Worm (Caenorhabditis elegans) whole organism, young adult: Measurements from ENCODE around the gene dlc-1.

Experiments used
- B0035.1 ChIP-seq: sonication (generic microtip); optimal IDR thresholded peaks from 2 replicates; lab custom pipeline; 2016; ENCODE audit warnings: missing genetic modification characterization, mild to moderate bottlenecking, missing compliant biosample characterization, missing genotype, missing genetic modification reagents
- B0261.1 ChIP-seq: sonication (generic microtip); optimal IDR thresholded peaks from 2 replicates; lab custom pipeline; 2016; ENCODE audit warnings: mild to moderate bottlenecking, missing genetic modification characterization, moderate library complexity, missing compliant biosample characterization
- C06A6.2 ChIP-seq: fragments of 200-800 bp; sonication (Bioruptor generic); conservative IDR thresholded peaks from 2 replicates; pipeline ENCODE4 v1.3.6; 2022; ENCODE audit warnings: missing genetic modification characterization, missing compliant biosample characterization
- F23B12.7 ChIP-seq: sonication (generic microtip); optimal IDR thresholded peaks from 2 replicates; lab custom pipeline; 2017; ENCODE audit warnings: missing genetic modification characterization, mild to moderate bottlenecking, missing compliant biosample characterization, antibody characterized with exemption, moderate library complexity; ENCODE audit not compliant: insufficient read depth
- F33H1.4 ChIP-seq: fragments of 200-800 bp; sonication (Bioruptor generic); IDR thresholded peaks from 2 replicates; pipeline ENCODE4 v1.3.6; 2022; ENCODE audit warnings: missing genetic modification reagents, missing genetic modification characterization, missing compliant biosample characterization
- Y53G8AR.9 ChIP-seq: fragments of 200-800 bp; sonication (Bioruptor generic); conservative IDR thresholded peaks from 2 replicates; pipeline ENCODE4 v1.3.6; 2022; ENCODE audit warnings: missing genetic modification reagents, missing genetic modification characterization, missing compliant biosample characterization
- Y56A3A.18 ChIP-seq: fragments of 200-800 bp; sonication (Bioruptor generic); IDR thresholded peaks from 2 replicates; pipeline ENCODE4 v1.3.6; 2022; ENCODE audit warnings: missing genetic modification reagents, missing genetic modification characterization, missing compliant biosample characterization
- Y79H2A.3 ChIP-seq: fragments of 200-800 bp; sonication (Bioruptor generic); conservative IDR thresholded peaks from 2 replicates; pipeline ENCODE4 v1.3.6; 2022; ENCODE audit warnings: missing genetic modification reagents, missing genetic modification characterization, missing compliant biosample characterization
- ZK185.1 ChIP-seq: sonication (generic microtip); optimal IDR thresholded peaks from 2 replicates; lab custom pipeline; 2016; ENCODE audit warnings: mild to moderate bottlenecking, missing genetic modification characterization, missing compliant biosample characterization; ENCODE audit not compliant: poor library complexity, severe bottlenecking
- akir-1 ChIP-seq: fragments of 200-800 bp; sonication (Bioruptor generic); optimal IDR thresholded peaks from 2 replicates; lab custom pipeline; 2018; ENCODE audit warnings: mild to moderate bottlenecking, missing genetic modification characterization, moderate library complexity, missing compliant biosample characterization
- ccch-3 ChIP-seq: fragments of 200-800 bp; sonication (Bioruptor generic); optimal IDR thresholded peaks from 2 replicates; lab custom pipeline; 2018; ENCODE audit warnings: mild to moderate bottlenecking, missing genetic modification characterization, missing compliant biosample characterization
- ceh-27 ChIP-seq: fragments of 200-800 bp; sonication (Bioruptor generic); optimal IDR thresholded peaks from 2 replicates; lab custom pipeline; 2018; ENCODE audit warnings: mild to moderate bottlenecking, missing genetic modification characterization, moderate library complexity, missing compliant biosample characterization
- ceh-79 ChIP-seq: sonication (generic microtip); optimal IDR thresholded peaks from 2 replicates; lab custom pipeline; 2017; ENCODE audit warnings: mild to moderate bottlenecking, missing genetic modification characterization, missing compliant biosample characterization
- ceh-91 ChIP-seq: fragments of 200-800 bp; sonication (Bioruptor generic); IDR thresholded peaks from 2 replicates; pipeline ENCODE4 v1.3.6; 2022; ENCODE audit warnings: missing genetic modification reagents, missing genetic modification characterization, missing compliant biosample characterization
- die-1 ChIP-seq: sonication (generic microtip); optimal IDR thresholded peaks from 2 replicates; lab custom pipeline; 2016; ENCODE audit warnings: missing genotype, mild to moderate bottlenecking, missing genetic modification characterization, missing compliant biosample characterization
- dox-1 ChIP-seq: fragments of 200-800 bp; sonication (Bioruptor generic); IDR thresholded peaks from 2 replicates; pipeline ENCODE4 v1.3.6; 2022; ENCODE audit warnings: missing genetic modification reagents, missing genetic modification characterization, missing compliant biosample characterization
- dpff-1 ChIP-seq: sonication (generic microtip); optimal IDR thresholded peaks from 2 replicates; lab custom pipeline; 2017; ENCODE audit warnings: mild to moderate bottlenecking, missing genetic modification characterization, missing compliant biosample characterization
- dpl-1 ChIP-seq: fragments of 150-350 bp; optimal IDR thresholded peaks from 2 replicates; lab custom pipeline; 2014; ENCODE audit warnings: missing biosample characterization, missing genetic modification reagents, missing genetic modification characterization
- egl-18 ChIP-seq: fragments of 200-800 bp; sonication (Bioruptor generic); IDR thresholded peaks from 2 replicates; pipeline ENCODE4 v1.3.6; 2022; ENCODE audit warnings: missing genetic modification reagents, missing genetic modification characterization, missing compliant biosample characterization
- egl-44 ChIP-seq: fragments of 200-800 bp; sonication (Bioruptor generic); IDR thresholded peaks from 2 replicates; pipeline ENCODE4 v1.3.6; 2022; ENCODE audit warnings: missing genetic modification reagents, missing genetic modification characterization, missing compliant biosample characterization
- ekl-4 ChIP-seq: fragments of 200-800 bp; sonication (Bioruptor generic); IDR thresholded peaks from 2 replicates; pipeline ENCODE4 v1.3.6; 2022; ENCODE audit warnings: missing genetic modification reagents, missing genetic modification characterization, missing compliant biosample characterization
- fkh-3 ChIP-seq: sonication (generic microtip); optimal IDR thresholded peaks from 2 replicates; lab custom pipeline; 2016; ENCODE audit warnings: mild to moderate bottlenecking, missing genetic modification characterization, missing compliant biosample characterization
- gei-17 ChIP-seq: fragments of 200-800 bp; sonication (Bioruptor generic); optimal IDR thresholded peaks from 2 replicates; lab custom pipeline; 2018; ENCODE audit warnings: mild to moderate bottlenecking, missing genetic modification characterization, missing compliant biosample characterization
- hlh-12 ChIP-seq: sonication (generic microtip); optimal IDR thresholded peaks from 2 replicates; lab custom pipeline; 2016; ENCODE audit warnings: missing genetic modification characterization, missing compliant biosample characterization
- hlh-26 ChIP-seq: fragments of 200-800 bp; sonication (Bioruptor generic); conservative IDR thresholded peaks from 2 replicates; pipeline ENCODE4 v1.3.6; 2022; ENCODE audit warnings: missing genetic modification reagents, missing genetic modification characterization, missing compliant biosample characterization
- hmg-1.2 ChIP-seq: fragments of 200-800 bp; sonication (Bioruptor generic); IDR thresholded peaks from 2 replicates; pipeline ENCODE4 v1.3.6; 2022; ENCODE audit warnings: missing genetic modification reagents, missing genetic modification characterization, missing compliant biosample characterization
- hmg-20 ChIP-seq: fragments of 200-800 bp; sonication (Bioruptor generic); IDR thresholded peaks from 2 replicates; pipeline ENCODE4 v1.3.6; 2022; ENCODE audit warnings: missing genetic modification reagents, missing genetic modification characterization, missing compliant biosample characterization
- lsl-1 ChIP-seq: fragments of 200-800 bp; sonication (Bioruptor generic); optimal IDR thresholded peaks from 2 replicates; lab custom pipeline; 2018; ENCODE audit warnings: mild to moderate bottlenecking, missing genetic modification characterization, moderate library complexity, missing compliant biosample characterization
- madf-8 ChIP-seq: fragments of 200-800 bp; sonication (Bioruptor generic); conservative IDR thresholded peaks from 2 replicates; pipeline ENCODE4 v1.3.6; 2022; ENCODE audit warnings: missing genetic modification reagents, missing genetic modification characterization, missing compliant biosample characterization
- mcd-1 ChIP-seq: fragments of 200-800 bp; sonication (Bioruptor generic); IDR thresholded peaks from 2 replicates; pipeline ENCODE4 v1.3.6; 2022; ENCODE audit warnings: missing genetic modification reagents, missing genetic modification characterization, missing compliant biosample characterization
- mel-28 ChIP-seq: sonication (generic microtip); optimal IDR thresholded peaks from 2 replicates; lab custom pipeline; 2016; ENCODE audit warnings: borderline replicate concordance, mild to moderate bottlenecking, missing genetic modification characterization, missing compliant biosample characterization
- nfya-1 ChIP-seq: sonication (generic microtip); optimal IDR thresholded peaks from 2 replicates; lab custom pipeline; 2017; ENCODE audit warnings: antibody characterized with exemption, missing compliant biosample characterization, missing genetic modification characterization, borderline replicate concordance; ENCODE audit not compliant: insufficient read depth
- nfya-2 ChIP-seq: fragments of 200-800 bp; sonication (Bioruptor generic); IDR thresholded peaks from 2 replicates; pipeline ENCODE4 v1.3.6; 2022; ENCODE audit warnings: missing genetic modification reagents, missing genetic modification characterization, missing compliant biosample characterization
- nfyb-1 ChIP-seq: fragments of 200-800 bp; sonication (Bioruptor generic); IDR thresholded peaks from 2 replicates; pipeline ENCODE4 v1.3.6; 2022; ENCODE audit warnings: missing genetic modification reagents, missing genetic modification characterization, missing compliant biosample characterization
- nhr-80 ChIP-seq: sonication (generic microtip); optimal IDR thresholded peaks from 2 replicates; lab custom pipeline; 2016; ENCODE audit warnings: missing genetic modification characterization, missing compliant biosample characterization
- pbrm-1 ChIP-seq: fragments of 200-800 bp; sonication (Bioruptor generic); IDR thresholded peaks from 2 replicates; pipeline ENCODE4 v1.3.6; 2022; ENCODE audit warnings: missing genetic modification reagents, missing genetic modification characterization, missing compliant biosample characterization
- snpc-1.1 ChIP-seq: sonication (generic microtip); optimal IDR thresholded peaks from 2 replicates; lab custom pipeline; 2017; ENCODE audit warnings: missing genetic modification characterization, mild to moderate bottlenecking, missing compliant biosample characterization, antibody characterized with exemption, moderate library complexity, missing genotype, missing genetic modification reagents; ENCODE audit not compliant: insufficient read depth
- somi-1 ChIP-seq: fragments of 200-800 bp; sonication (Bioruptor generic); optimal IDR thresholded peaks from 2 replicates; lab custom pipeline; 2018; ENCODE audit warnings: mild to moderate bottlenecking, missing genetic modification characterization, missing compliant biosample characterization
- sptf-2 ChIP-seq: fragments of 200-800 bp; sonication (Bioruptor generic); optimal IDR thresholded peaks from 2 replicates; lab custom pipeline; 2018; ENCODE audit warnings: mild to moderate bottlenecking, missing genetic modification characterization, missing compliant biosample characterization
- tbx-9 ChIP-seq: sonication (generic microtip); optimal IDR thresholded peaks from 2 replicates; lab custom pipeline; 2016; ENCODE audit warnings: borderline replicate concordance, missing genetic modification characterization, inconsistent platforms, missing compliant biosample characterization
- tlf-1 ChIP-seq: fragments of 200-800 bp; sonication (Bioruptor generic); optimal IDR thresholded peaks from 2 replicates; lab custom pipeline; 2018; ENCODE audit warnings: mild to moderate bottlenecking, missing genetic modification characterization, missing compliant biosample characterization
- unc-130 ChIP-seq: sonication (generic microtip); optimal IDR thresholded peaks from 2 replicates; lab custom pipeline; 2016; ENCODE audit warnings: missing genetic modification reagents, missing genetic modification characterization, missing compliant biosample characterization
- zfh-2 ChIP-seq: fragments of 200-800 bp; sonication (Bioruptor generic); conservative IDR thresholded peaks from 2 replicates; pipeline ENCODE4 v1.3.6; 2022; ENCODE audit warnings: missing genetic modification reagents, missing genetic modification characterization, missing compliant biosample characterization
- ztf-18 ChIP-seq: sonication (generic microtip); optimal IDR thresholded peaks from 2 replicates; lab custom pipeline; 2016; ENCODE audit warnings: missing genotype, mild to moderate bottlenecking, missing genetic modification characterization, missing compliant biosample characterization
- ztf-22 ChIP-seq: fragments of 200-800 bp; sonication (Bioruptor generic); optimal IDR thresholded peaks from 2 replicates; lab custom pipeline; 2018; ENCODE audit warnings: mild to moderate bottlenecking, missing genetic modification characterization, moderate library complexity, missing compliant biosample characterization
- ztf-28 ChIP-seq: fragments of 200-800 bp; sonication (Bioruptor generic); IDR thresholded peaks from 2 replicates; pipeline ENCODE4 v1.3.6; 2022; ENCODE audit warnings: missing genetic modification reagents, missing genetic modification characterization, missing compliant biosample characterization
- ztf-3 ChIP-seq: fragments of 200-800 bp; sonication (Bioruptor generic); optimal IDR thresholded peaks from 2 replicates; lab custom pipeline; 2018; ENCODE audit warnings: mild to moderate bottlenecking, missing genetic modification characterization, missing compliant biosample characterization
- ztf-6 ChIP-seq: fragments of 200-800 bp; sonication (Bioruptor generic); IDR thresholded peaks from 2 replicates; pipeline ENCODE4 v1.3.6; 2022; ENCODE audit warnings: missing genetic modification reagents, missing genetic modification characterization, missing compliant biosample characterization

The dlc-1 gene

ce11 chrIII:6453665-6454064 is 9.9 kb downstream of the dlc-1 start (continued):
- TF ChIP-seq hlh-26 (GFP tag; lab: Robert Waterston, UW) (no peak), snpc-1.1 (tag; lab: Kevin White, UChicago) (no peak), hmg-1.2 (GFP tag; lab: Robert Waterston, UW) (peak; percentile 68; the same call in 1 of the 2 replicates), nhr-80 (tag; lab: Kevin White, UChicago) (peak; percentile 82), unc-130 (GFP tag; lab: Kevin White, UChicago) (no peak), egl-44 (GFP tag; lab: Robert Waterston, UW) (no peak), tbx-9 (tag; lab: Kevin White, UChicago) (no peak), B0261.1 (no peak), F23B12.7 (peak; percentile 49), ztf-6 (GFP tag; lab: Robert Waterston, UW) (no peak), hmg-20 (GFP tag; lab: Robert Waterston, UW) (no peak), ceh-79 (tag; lab: Kevin White, UChicago) (no peak), B0035.1 (tag; lab: Kevin White, UChicago) (no peak), mel-28 (tag; lab: Kevin White, UChicago) (no peak), dpff-1 (tag; lab: Kevin White, UChicago) (no peak), dpl-1 (GFP tag; lab: Kevin White, UChicago) (peak; percentile 49), nfya-2 (GFP tag; lab: Robert Waterston, UW) (no peak), dox-1 (GFP tag; lab: Robert Waterston, UW) (peak; percentile 91), hlh-12 (tag; lab: Kevin White, UChicago) (no peak), C06A6.2 (GFP tag; lab: Robert Waterston, UW) (no peak), ekl-4 (GFP tag; lab: Robert Waterston, UW) (no peak), egl-18 (GFP tag; lab: Robert Waterston, UW) (no peak), lsl-1 (peak; percentile 65), ceh-91 (GFP tag; lab: Robert Waterston, UW) (peak; percentile 55; the same call in 1 of the 2 replicates), ccch-3 (GFP tag; lab: Kevin White, UChicago) (no peak), zfh-2 (peak; percentile 88), gei-17 (no peak), fkh-3 (tag; lab: Kevin White, UChicago) (no peak), mcd-1 (GFP tag; lab: Robert Waterston, UW) (peak; percentile 77), tlf-1 (peak; percentile 36), Y79H2A.3 (GFP tag; lab: Robert Waterston, UW) (no peak), F33H1.4 (GFP tag; lab: Robert Waterston, UW) (peak; percentile 57; the same call in 1 of the 2 replicates), nfyb-1 (no peak), die-1 (tag; lab: Kevin White, UChicago) (peak; percentile 53), ceh-27 (GFP tag; lab: Kevin White, UChicago) (peak; percentile 63), ZK185.1 (tag; lab: Kevin White, UChicago) (peak; percentile 75), madf-8 (GFP tag; lab: Robert Waterston, UW) (no peak), ztf-3 (GFP tag; lab: Kevin White, UChicago) (no peak), ztf-22 (GFP tag; lab: Kevin White, UChicago) (no peak), ztf-18 (tag; lab: Kevin White, UChicago) (peak; percentile 94), Y56A3A.18 (GFP tag; lab: Robert Waterston, UW) (no peak), sptf-2 (no peak), nfya-1 (tag; lab: Kevin White, UChicago) (no peak), Y53G8AR.9 (GFP tag; lab: Robert Waterston, UW) (peak; percentile 55; the same call in 1 of the 2 replicates), pbrm-1 (GFP tag; lab: Robert Waterston, UW) (peak; percentile 76), somi-1 (GFP tag; lab: Kevin White, UChicago) (peak; percentile 9), ztf-28 (no peak), akir-1 (no peak)
